Worm (Caenorhabditis elegans): ENCODE measurements around the gene T03G6.3.

The T03G6.3 gene

DNA sequence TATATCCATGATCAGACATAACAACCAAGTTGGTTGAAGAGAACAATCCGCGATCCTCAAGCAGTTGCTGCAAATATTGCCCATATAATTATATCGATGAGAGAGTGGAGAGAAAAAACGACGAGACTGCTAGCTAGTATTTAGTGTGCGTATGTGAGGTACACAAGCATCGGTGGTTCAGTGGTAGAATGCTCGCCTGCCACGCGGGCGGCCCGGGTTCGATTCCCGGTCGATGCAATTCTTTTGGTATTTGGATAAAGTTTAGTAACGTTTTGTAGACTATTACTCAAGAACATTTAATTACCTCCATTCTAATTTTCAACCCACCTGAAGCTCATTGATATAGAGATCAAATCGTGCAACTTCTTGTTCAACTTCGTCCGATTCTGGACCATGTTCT is 2.4 kb downstream of the T03G6.3 start (continued):
- peak; percentile 89 for TF ChIP-seq vab-7 (GFP tag; IDR thresholded peaks at IDR 0.05)
- TF ChIP-seq nhr-6 (tag; optimal IDR thresholded peaks at IDR 0.05) = peak; percentile 47
- peak; percentile 96 for TF ChIP-seq hmg-1.1 (GFP tag; IDR thresholded peaks at IDR 0.05)

DNA sequence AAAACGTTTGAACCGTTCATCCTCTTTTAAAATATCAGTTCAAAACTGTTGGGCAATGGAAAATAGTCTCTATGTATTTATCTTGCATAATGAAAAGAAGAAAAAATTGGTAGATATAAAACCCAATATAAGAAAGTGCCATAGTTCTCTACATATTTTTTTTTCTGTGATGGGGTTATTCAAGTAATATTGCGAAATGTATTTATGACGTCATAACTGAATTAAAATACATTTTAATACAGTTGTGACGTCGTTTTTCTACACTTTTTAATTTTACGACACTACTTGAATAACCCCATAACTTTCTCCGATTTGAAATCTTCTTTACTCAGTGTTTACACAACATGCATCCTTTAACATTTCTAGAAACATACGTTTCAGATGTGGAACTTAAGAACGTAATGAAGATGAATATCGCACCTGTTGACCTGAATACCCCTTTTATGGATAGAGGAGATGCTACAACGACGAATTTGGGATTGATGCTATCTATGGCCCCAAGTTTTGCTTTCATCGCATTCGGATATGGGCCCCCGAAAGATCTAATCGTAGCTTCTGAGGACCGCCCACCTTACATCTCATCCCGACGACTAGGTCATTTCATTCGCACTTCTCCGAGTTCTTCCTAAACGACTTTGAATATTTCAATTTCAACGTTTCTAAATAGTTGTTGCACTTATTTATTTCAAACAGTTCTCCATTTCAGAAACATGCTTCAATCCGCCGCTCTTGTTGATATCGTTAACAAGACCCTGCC is 7.8 kb downstream of the T03G6.3 start, which contains the start of gene T03G6.1:
T03G6.1 (plus strand) TSS at position 707 of the 757 bp plus-strand sequence.
- TF ChIP-seq unc-62 (GFP tag; optimal IDR thresholded peaks at IDR 0.05 in 1 of 2) (peak in 1 of 2 experiments; percentile 66), unc-62 (tag; optimal IDR thresholded peaks at IDR 0.05) (no peak), nhr-48 (tag; optimal IDR thresholded peaks at IDR 0.05) (no peak)

DNA sequence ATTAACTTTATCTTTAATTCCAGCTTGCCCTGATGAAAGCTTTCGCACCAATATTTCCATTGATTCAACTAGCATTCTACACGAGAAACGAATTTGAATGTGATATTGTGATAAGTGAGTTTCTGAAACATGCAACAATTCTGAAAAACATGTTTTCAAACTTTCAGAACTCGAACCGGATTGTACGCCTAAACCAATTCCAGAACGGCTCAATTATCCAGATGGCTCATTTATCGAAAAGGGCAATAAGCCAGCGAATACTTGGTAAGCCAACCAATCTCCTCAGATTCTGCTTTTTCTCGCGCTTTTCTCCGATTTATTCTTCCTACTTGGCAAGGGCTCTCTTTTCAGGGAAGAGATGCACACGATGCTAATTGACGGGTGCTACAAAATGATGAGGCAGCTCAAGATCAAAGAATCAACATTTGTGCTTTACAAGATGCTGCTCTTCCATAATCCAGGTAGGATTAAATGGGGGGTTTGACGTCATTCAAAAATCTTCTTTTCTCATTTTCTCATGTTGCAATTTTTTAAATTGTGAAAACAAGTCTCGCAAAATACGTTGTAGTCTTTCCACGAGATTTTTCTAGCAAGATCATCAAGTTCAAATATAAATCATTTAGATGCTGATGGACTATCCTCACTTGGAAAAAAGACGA is 11.0 kb downstream of the T03G6.3 start:
- TF ChIP-seq F37D6.2 (tag; optimal IDR thresholded peaks at IDR 0.05) (no peak), lsy-2 (tag; optimal IDR thresholded peaks at IDR 0.05) (peak in 1 of 2 experiments; percentile 4), aha-1 (tag) (peak; percentile 95), nhr-25 (tag; optimal IDR thresholded peaks at IDR 0.05; ENCODE audit: borderline replicate concordance, insufficient read depth) (no peak), F44E2.7 (GFP tag; IDR thresholded peaks at IDR 0.05) (no peak), fkh-10 (GFP tag; optimal IDR thresholded peaks at IDR 0.05) (peak; percentile 23), D1046.2 (GFP tag; IDR thresholded peaks at IDR 0.05) (no peak), nhr-41 (GFP tag; IDR thresholded peaks at IDR 0.05) (no peak), nhr-28 (tag; optimal IDR thresholded peaks at IDR 0.05) (no peak), unc-62 (GFP tag; optimal IDR thresholded peaks at IDR 0.05 in 1 of 2) (peak in 1 of 2 experiments; percentile 13), unc-62 (tag; optimal IDR thresholded peaks at IDR 0.05) (no peak), egl-27 (tag; optimal IDR thresholded peaks at IDR 0.05) (no peak), dve-1 (tag; optimal IDR thresholded peaks at IDR 0.05; ENCODE audit: insufficient read depth) (peak; percentile 36), Y75B8A.6 (GFP tag; IDR thresholded peaks at IDR 0.05) (no peak)

DNA sequence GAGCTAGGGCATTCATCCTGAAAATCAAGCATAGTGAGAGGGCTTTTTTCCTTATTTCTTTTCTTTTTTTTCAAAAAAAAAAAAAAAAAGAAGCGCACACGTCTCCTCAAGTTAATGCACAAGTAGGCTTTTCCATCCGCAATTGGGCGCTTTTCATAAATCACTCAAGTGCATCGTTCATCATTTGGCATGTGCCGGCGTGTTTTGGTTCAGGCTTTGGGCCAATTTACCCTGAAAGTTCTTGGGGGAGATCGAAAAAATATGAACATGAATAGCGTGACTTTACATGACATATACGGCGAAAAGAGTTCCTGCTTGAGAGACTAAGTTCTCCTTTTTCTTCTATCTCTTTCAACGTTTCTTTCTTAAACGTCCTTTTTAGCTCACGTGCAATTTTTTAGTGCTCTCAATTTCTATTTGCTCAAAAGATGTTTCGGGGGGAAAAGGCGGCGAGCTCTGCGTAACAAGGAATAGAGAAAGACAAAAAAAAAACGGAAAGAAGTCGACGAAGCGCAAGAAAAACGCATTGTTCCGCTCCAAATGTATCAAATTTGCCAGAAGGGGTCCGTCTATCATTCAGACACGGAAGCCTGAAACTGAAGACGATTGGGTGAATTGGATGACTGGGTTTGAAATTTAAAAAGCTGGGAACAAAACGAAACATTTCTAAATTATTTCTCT is 14.4 kb downstream of the T03G6.3 start:
- TF ChIP-seq unc-62 (GFP tag; optimal IDR thresholded peaks at IDR 0.05 in 1 of 2) = peak in 1 of 2 experiments; percentile 69
- no peak for TF ChIP-seq unc-62 (tag; optimal IDR thresholded peaks at IDR 0.05)
- TF ChIP-seq dmd-8 (GFP tag; IDR thresholded peaks at IDR 0.05) = no peak
- TF ChIP-seq madf-9 (GFP tag; conservative IDR thresholded peaks at IDR 0.05) = no peak
- no peak for TF ChIP-seq fos-1 (tag; optimal IDR thresholded peaks at IDR 0.05)
- TF ChIP-seq hlh-30 (tag; optimal IDR thresholded peaks at IDR 0.05; ENCODE audit: insufficient read depth) = peak; percentile 1
- TF ChIP-seq ceh-32 (tag; optimal IDR thresholded peaks at IDR 0.05; ENCODE audit: poor library complexity) = no peak
- no peak for TF ChIP-seq aly-2 (tag; optimal IDR thresholded peaks at IDR 0.05)
- TF ChIP-seq F10B5.3 (tag; optimal IDR thresholded peaks at IDR 0.05) = no peak
- TF ChIP-seq ZK337.2 (GFP tag; IDR thresholded peaks at IDR 0.05) = no peak
- peak; percentile 79 for TF ChIP-seq aha-1 (tag)
- TF ChIP-seq nhr-41 (GFP tag; IDR thresholded peaks at IDR 0.05) = no peak
- TF ChIP-seq lsy-2 (tag; optimal IDR thresholded peaks at IDR 0.05) = no peak
- no peak for TF ChIP-seq rbr-2 (tag; optimal IDR thresholded peaks at IDR 0.05)
- no peak for TF ChIP-seq mdl-1 (tag; optimal IDR thresholded peaks at IDR 0.05)
- peak in 1 of 2 experiments; percentile 12 for TF ChIP-seq hif-1 (tag; optimal IDR thresholded peaks at IDR 0.05)
- no peak for TF ChIP-seq egl-43 (GFP tag; IDR thresholded peaks at IDR 0.05)

Data from whole organism, L4 larva.